Fruit fly (Drosophila melanogaster) whole organism, prepupa: ENCODE measurements around the gene Ppi1.

Experiments
- CG10631 ChIP-seq: fragments of 200-800 bp; sonication (Bioruptor generic); optimal IDR thresholded peaks from 2 replicates; lab custom pipeline; 2016; ENCODE audit warnings: missing biosample characterization, missing genetic modification characterization
- CG10669 ChIP-seq: fragments of 200-800 bp; sonication (Bioruptor generic); optimal IDR thresholded peaks from 3 replicates; lab custom pipeline; 2018; ENCODE audit warnings: missing biosample characterization, mild to moderate bottlenecking, missing genetic modification characterization, moderate library complexity
- CG11762 ChIP-seq: fragments of 200-800 bp; sonication (Bioruptor generic); optimal IDR thresholded peaks from 3 replicates; lab custom pipeline; 2016; ENCODE audit warnings: missing biosample characterization, missing genetic modification characterization; ENCODE audit not compliant: insufficient read depth
- CG16779 ChIP-seq: fragments of 200-800 bp; sonication (Bioruptor generic); optimal IDR thresholded peaks from 3 replicates; lab custom pipeline; 2017; ENCODE audit warnings: missing biosample characterization, mild to moderate bottlenecking, missing genetic modification characterization
- CG31627 ChIP-seq: fragments of 200-800 bp; sonication (Bioruptor generic); optimal IDR thresholded peaks from 3 replicates; lab custom pipeline; 2016; ENCODE audit warnings: missing biosample characterization, missing genetic modification characterization
- CG32006 ChIP-seq: fragments of 200-800 bp; sonication (Bioruptor generic); optimal IDR thresholded peaks from 3 replicates; lab custom pipeline; 2017; ENCODE audit warnings: missing biosample characterization, mild to moderate bottlenecking, missing genetic modification characterization
- CG34406 ChIP-seq: fragments of 200-800 bp; sonication (Bioruptor generic); optimal IDR thresholded peaks from 3 replicates; lab custom pipeline; 2016; ENCODE audit warnings: missing biosample characterization, missing genetic modification characterization
- CG6163 ChIP-seq: fragments of 200-800 bp; sonication (Bioruptor generic); IDR thresholded peaks from 3 replicates; pipeline ENCODE4 v1.3.6; 2022; ENCODE audit warnings: missing biosample characterization, missing genetic modification characterization
- CG6854 ChIP-seq: fragments of 200-800 bp; sonication (Bioruptor generic); optimal IDR thresholded peaks from 2 replicates; lab custom pipeline; 2017; ENCODE audit warnings: missing biosample characterization, mild to moderate bottlenecking, missing genetic modification characterization
- CG7368 ChIP-seq: fragments of 200-800 bp; sonication (Bioruptor generic); optimal IDR thresholded peaks from 3 replicates; lab custom pipeline; 2016; ENCODE audit warnings: missing biosample characterization, missing genetic modification characterization
- CG8632 ChIP-seq: fragments of 200-800 bp; sonication (Bioruptor generic); optimal IDR thresholded peaks from 3 replicates; lab custom pipeline; 2016; ENCODE audit warnings: missing biosample characterization, missing genetic modification characterization
- CG9139 ChIP-seq: fragments of 200-800 bp; sonication (Bioruptor generic); optimal IDR thresholded peaks from 3 replicates; lab custom pipeline; 2017; ENCODE audit warnings: missing biosample characterization, mild to moderate bottlenecking, missing genetic modification characterization
- Eip75B ChIP-seq: fragments of 200-800 bp; sonication (Bioruptor generic); optimal IDR thresholded peaks from 3 replicates; lab custom pipeline; 2016; ENCODE audit warnings: missing biosample characterization, missing genetic modification characterization
- Eip78C ChIP-seq: fragments of 200-800 bp; sonication (Bioruptor generic); peaks from one replicate; lab custom pipeline; 2016; ENCODE audit warnings: missing biosample characterization, missing genetic modification characterization
- Ets21C ChIP-seq: fragments of 200-800 bp; sonication (Bioruptor generic); optimal IDR thresholded peaks from 3 replicates; lab custom pipeline; 2016; ENCODE audit warnings: missing biosample characterization, missing genetic modification characterization
- Hr38 ChIP-seq: sonication (Bioruptor generic); optimal IDR thresholded peaks from 2 replicates; lab custom pipeline; 2016; ENCODE audit warnings: missing biosample characterization, missing genetic modification characterization
- Hr39 ChIP-seq: fragments of 200-800 bp; sonication (Bioruptor generic); optimal IDR thresholded peaks from 2 replicates; lab custom pipeline; 2016; ENCODE audit warnings: missing biosample characterization, missing genetic modification characterization
- Lpt ChIP-seq: fragments of 200-800 bp; sonication (Bioruptor generic); optimal IDR thresholded peaks from 3 replicates; lab custom pipeline; 2016; ENCODE audit warnings: missing biosample characterization, missing genetic modification characterization
- Smox ChIP-seq: fragments of 200-800 bp; sonication (Bioruptor generic); optimal IDR thresholded peaks from 3 replicates; lab custom pipeline; 2016; ENCODE audit warnings: missing biosample characterization, missing genetic modification characterization
- Sox14 ChIP-seq: fragments of 200-800 bp; sonication (Bioruptor generic); optimal IDR thresholded peaks from 3 replicates; lab custom pipeline; 2016; ENCODE audit warnings: missing biosample characterization, missing genetic modification characterization
- Sox15 ChIP-seq: fragments of 200-800 bp; sonication (Bioruptor generic); optimal IDR thresholded peaks from 3 replicates; lab custom pipeline; 2016; ENCODE audit warnings: missing biosample characterization, missing genetic modification characterization
- acj6 ChIP-seq: fragments of 200-800 bp; sonication (Bioruptor generic); optimal IDR thresholded peaks from 3 replicates; lab custom pipeline; 2016; ENCODE audit warnings: missing biosample characterization, missing genetic modification characterization
- dsx ChIP-seq: fragments of 200-800 bp; optimal IDR thresholded peaks from 3 replicates; lab custom pipeline; 2019; ENCODE audit warnings: missing biosample characterization, mild to moderate bottlenecking, missing genetic modification characterization, moderate library complexity; ENCODE audit not compliant: poor library complexity, severe bottlenecking
- eg ChIP-seq: fragments of 200-800 bp; sonication (Bioruptor generic); IDR thresholded peaks from 3 replicates; pipeline ENCODE4 v1.3.6; 2022; ENCODE audit warnings: missing biosample characterization, missing genetic modification characterization
- esn ChIP-seq: fragments of 200-800 bp; sonication (Bioruptor generic); optimal IDR thresholded peaks from 2 replicates; lab custom pipeline; 2016; ENCODE audit warnings: missing biosample characterization, mild to moderate bottlenecking, missing genetic modification characterization, moderate library complexity
- fd59A ChIP-seq: fragments of 200-800 bp; sonication (Bioruptor generic); optimal IDR thresholded peaks from 2 replicates; lab custom pipeline; 2017; ENCODE audit warnings: missing biosample characterization, mild to moderate bottlenecking, missing genetic modification characterization, missing genetic modification reagents
- fkh ChIP-seq: fragments of 200-800 bp; sonication (Bioruptor generic); optimal IDR thresholded peaks from 3 replicates; lab custom pipeline; 2017; ENCODE audit warnings: missing biosample characterization, mild to moderate bottlenecking, missing genetic modification characterization, moderate library complexity
- lz ChIP-seq: fragments of 200-800 bp; sonication (Bioruptor generic); optimal IDR thresholded peaks from 3 replicates; lab custom pipeline; 2016; ENCODE audit warnings: missing biosample characterization, missing genetic modification characterization
- spab ChIP-seq: fragments of 200-800 bp; sonication (Bioruptor generic); optimal IDR thresholded peaks from 2 replicates; lab custom pipeline; 2017; ENCODE audit warnings: missing biosample characterization, mild to moderate bottlenecking, missing genetic modification characterization, missing genetic modification reagents
- ss ChIP-seq, 2 experiments: fragments of 200-800 bp; sonication (Bioruptor generic); optimal IDR thresholded peaks; 2 replicates in 1 of 2; 3 replicates in 1 of 2; lab custom pipeline; 2017 to 2018; ENCODE audit warnings: mild to moderate bottlenecking in 2 of 2, missing biosample characterization in 2 of 2, missing genetic modification characterization in 2 of 2, moderate library complexity in 1 of 2
- svp ChIP-seq: fragments of 200-800 bp; sonication (Bioruptor generic); peaks from one replicate; lab custom pipeline; 2016; ENCODE audit warnings: missing biosample characterization, missing genetic modification characterization
- vri ChIP-seq: fragments of 200-800 bp; sonication (Bioruptor generic); optimal IDR thresholded peaks from 3 replicates; lab custom pipeline; 2016; ENCODE audit warnings: missing biosample characterization, mild to moderate bottlenecking, missing genetic modification characterization

The Ppi1 gene

DNA sequence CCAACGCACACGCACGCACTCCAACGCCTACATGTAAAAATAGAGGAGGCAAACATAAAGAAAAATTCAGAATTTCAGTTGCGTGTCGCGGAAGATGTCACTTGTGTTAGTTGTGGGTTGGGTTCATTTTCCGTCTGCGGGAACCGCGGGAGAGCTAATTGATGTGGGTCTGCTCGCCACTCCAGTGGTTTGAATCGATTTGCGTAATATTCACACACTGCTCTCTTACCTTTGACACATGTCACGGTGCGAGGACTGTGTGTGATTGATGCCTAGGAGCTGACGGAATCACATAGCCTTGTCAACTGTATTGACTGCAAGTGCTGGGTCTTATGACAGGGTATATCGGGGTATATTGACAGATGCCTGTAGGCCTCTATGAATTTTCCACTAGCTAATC lies 18.0 kb downstream of the Ppi1 start:
- TF ChIP-seq CG10669 (GFP tag; lab: Kevin White, UChicago): no peak
- no peak for TF ChIP-seq CG6163 (GFP tag; lab: Robert Waterston, UW)
- TF ChIP-seq CG9139 (GFP tag; lab: Kevin White, UChicago): no peak
- TF ChIP-seq dsx: no peak
- no peak for TF ChIP-seq Eip75B (GFP tag; lab: Kevin White, UChicago)
- no peak for TF ChIP-seq acj6 (GFP tag; lab: Kevin White, UChicago)
- TF ChIP-seq CG32006 (GFP tag; lab: Kevin White, UChicago): no peak
- no peak for TF ChIP-seq CG8632
- no peak for TF ChIP-seq eg (GFP tag; lab: Robert Waterston, UW)

DNA sequence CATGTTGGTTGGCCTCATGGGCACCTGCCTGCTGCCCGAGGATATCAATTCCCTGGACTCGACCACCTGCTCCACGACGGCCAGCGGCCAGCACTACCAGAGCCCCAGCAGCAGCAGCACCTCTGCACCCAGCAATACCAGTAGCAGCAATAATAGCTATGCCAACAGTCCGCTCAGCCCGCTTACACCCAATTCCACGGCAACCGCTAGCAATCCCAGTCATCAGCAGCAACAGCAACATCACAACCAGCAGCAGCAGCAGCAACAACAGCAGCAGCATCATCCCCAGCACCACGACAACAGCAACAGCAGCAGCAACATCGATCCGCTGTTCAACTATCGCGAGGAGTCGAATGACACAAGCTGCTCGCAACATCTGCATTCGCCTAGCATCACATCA lies 19.5 kb downstream of the Ppi1 start:
- TF ChIP-seq Hr38 (no peak), esn (no peak), CG34406 (GFP tag; lab: Kevin White, UChicago) (no peak), CG6854 (no peak), ss (GFP tag; optimal IDR thresholded peaks at IDR 0.05; lab: Kevin White, UChicago) (no peak), fd59A (no peak), CG11762 (no peak), CG31627 (GFP tag; lab: Kevin White, UChicago) (no peak)

DNA sequence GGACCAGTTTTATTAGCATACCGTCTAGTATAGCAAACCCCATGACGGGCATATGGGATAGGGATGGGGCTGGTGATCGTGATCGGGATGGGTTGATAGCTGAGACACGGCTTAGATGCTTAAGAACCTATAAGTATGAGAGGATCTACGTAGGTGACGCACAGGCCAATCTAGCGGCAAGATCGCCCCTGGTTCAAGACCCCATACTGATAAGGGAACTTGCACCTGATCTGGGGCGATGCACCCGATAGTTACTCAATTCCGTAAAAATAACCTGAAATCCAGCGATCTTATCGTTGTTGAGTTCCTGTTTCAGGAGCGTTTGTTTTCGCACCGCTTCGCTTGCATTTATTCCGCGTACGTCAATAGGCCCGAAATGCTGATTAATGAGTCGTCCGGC lies 20.3 kb downstream of the Ppi1 start:
- no peak for TF ChIP-seq lz (GFP tag; lab: Kevin White, UChicago)
- peak; percentile 67 for TF ChIP-seq svp (GFP tag; lab: Kevin White, UChicago)
- TF ChIP-seq, all 60 proteins: peak for 1

DNA sequence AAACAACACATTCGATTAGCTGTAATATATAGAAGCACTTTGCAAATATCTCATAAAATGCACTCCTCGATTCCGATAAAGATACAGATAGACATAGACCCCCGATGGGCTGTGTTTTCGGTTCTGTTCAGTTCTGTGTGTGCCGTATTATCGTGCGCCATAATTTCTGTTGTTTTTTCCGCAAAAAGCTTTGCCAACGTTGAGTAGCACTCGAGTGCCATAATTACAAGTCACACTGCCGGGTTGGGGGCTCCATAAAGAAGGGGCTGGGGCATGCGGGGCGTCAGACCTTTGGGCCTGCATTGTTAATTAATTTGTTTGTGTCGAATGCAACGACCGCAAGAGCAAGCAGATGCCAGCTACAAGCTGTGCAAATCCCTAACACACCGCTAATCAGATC lies 21.2 kb downstream of the Ppi1 start:
- TF ChIP-seq Lpt (GFP tag; lab: Kevin White, UChicago) (no peak), lz (GFP tag; lab: Kevin White, UChicago) (no peak), svp (GFP tag; lab: Kevin White, UChicago) (peak; percentile 86)

DNA sequence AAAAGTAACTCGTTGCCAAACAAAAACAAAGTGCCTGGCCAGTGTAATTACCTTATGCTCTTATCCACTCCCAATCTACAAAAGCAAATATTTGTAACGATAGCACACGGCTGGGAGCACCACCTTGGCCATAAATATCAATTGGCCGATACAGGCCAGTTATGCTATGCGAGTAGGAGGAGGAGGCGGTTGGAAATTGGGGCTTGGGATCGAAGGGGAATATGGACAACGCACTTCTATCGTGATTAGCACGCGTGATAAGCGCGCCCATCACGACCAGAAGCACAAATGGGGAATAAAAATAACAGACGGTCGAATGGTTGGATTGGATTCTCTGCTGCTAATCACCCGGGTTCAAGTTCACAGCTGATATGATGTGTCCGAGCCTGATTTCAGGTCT lies 22.4 kb downstream of the Ppi1 start:
- TF ChIP-seq CG7368 (no peak), fkh (peak; percentile 56), Eip78C (GFP tag; lab: Kevin White, UChicago) (peak; percentile 44), CG10631 (no peak), Smox (GFP tag; lab: Kevin White, UChicago) (no peak), Sox15 (GFP tag; lab: Kevin White, UChicago) (no peak), svp (GFP tag; lab: Kevin White, UChicago) (peak; percentile 93)

DNA sequence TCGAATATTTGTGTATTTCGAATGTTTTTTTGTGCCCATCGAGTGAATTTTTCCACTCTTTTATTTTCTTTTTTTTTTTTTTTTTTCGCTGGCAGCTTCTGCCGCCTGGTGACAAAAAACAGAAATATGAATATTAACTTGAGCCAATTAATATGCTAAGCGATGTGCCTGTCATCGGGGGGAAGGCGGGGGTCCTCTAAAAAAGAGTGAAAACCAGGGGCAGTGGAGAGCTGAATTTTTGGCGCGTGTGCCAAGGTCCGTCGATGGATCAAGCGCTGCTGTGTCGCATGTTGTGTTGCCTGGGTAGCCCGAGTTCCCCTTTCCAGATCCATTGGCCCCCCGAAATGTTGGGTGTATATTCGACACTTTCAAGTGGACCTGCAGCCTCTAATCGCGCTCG lies 23.1 kb downstream of the Ppi1 start:
- TF ChIP-seq Sox14 (GFP tag; lab: Kevin White, UChicago) (no peak), Smox (GFP tag; lab: Kevin White, UChicago) (no peak), CG16779 (tag; lab: Kevin White, UChicago) (no peak), CG31627 (GFP tag; lab: Kevin White, UChicago) (no peak), spab (GFP tag; lab: Kevin White, UChicago) (no peak), Ets21C (GFP tag; lab: Kevin White, UChicago) (no peak), eg (GFP tag; lab: Robert Waterston, UW) (0 out of 3 replicates have a peak, but pooled peaks have one; percentile 18), ss (GFP tag; optimal IDR thresholded peaks at IDR 0.05; lab: Kevin White, UChicago) (no peak)
- TF ChIP-seq, all 60 proteins: peak for 1

dm6 chr3R:30104912-30105510 lies 23.9 kb downstream of the Ppi1 start:
- TF ChIP-seq Hr39 (GFP tag; lab: Kevin White, UChicago) (no peak), vri (GFP tag; lab: Kevin White, UChicago) (peak; percentile 74), svp (GFP tag; lab: Kevin White, UChicago) (peak; percentile 30)
